Worm (Caenorhabditis elegans): ENCODE results near the gene tsp-11.

tsp-11 gene

ce11 chrX:9113829-9114228, 49.1 kb upstream of the tsp-11 start, which contains the start of gene C25A11.2 (continued):
- TF ChIP-seq ref-2 (tag; optimal IDR thresholded peaks at IDR 0.05) = peak; percentile 53
- peak; percentile 20 for TF ChIP-seq mec-3 (tag; optimal IDR thresholded peaks at IDR 0.05; ENCODE audit: borderline replicate concordance)
- no peak for TF ChIP-seq K02D7.2 (tag; optimal IDR thresholded peaks at IDR 0.05)
- no peak for TF ChIP-seq nhr-11 (tag; optimal IDR thresholded peaks at IDR 0.05)
- TF ChIP-seq ceh-30 (tag; optimal IDR thresholded peaks at IDR 0.05) = no peak
- no peak for TF ChIP-seq pax-1 (tag; optimal IDR thresholded peaks at IDR 0.05)
- TF ChIP-seq fkh-6 (tag; optimal IDR thresholded peaks at IDR 0.05) = peak; percentile 32
- TF ChIP-seq ceh-48 (tag; optimal IDR thresholded peaks at IDR 0.05) = no peak
- TF ChIP-seq ttx-3 (tag; optimal IDR thresholded peaks at IDR 0.05) = no peak
- TF ChIP-seq pag-3 (tag; optimal IDR thresholded peaks at IDR 0.05; ENCODE audit: borderline replicate concordance) = no peak
- peak; percentile 69 for TF ChIP-seq tbx-2 (tag; optimal IDR thresholded peaks at IDR 0.05)
- TF ChIP-seq ceh-18 (tag; optimal IDR thresholded peaks at IDR 0.05) = peak; percentile 10
- TF ChIP-seq fax-1 (tag; optimal IDR thresholded peaks at IDR 0.05) = no peak
- TF ChIP-seq pat-9 (tag; optimal IDR thresholded peaks at IDR 0.05) = no peak
- no peak for TF ChIP-seq che-1 (tag; optimal IDR thresholded peaks at IDR 0.05)
- TF ChIP-seq sox-4 (tag; optimal IDR thresholded peaks at IDR 0.05) = no peak
- peak; percentile 81 for TF ChIP-seq ceh-31 (tag; optimal IDR thresholded peaks at IDR 0.05)
- TF ChIP-seq pros-1 (tag; optimal IDR thresholded peaks at IDR 0.05) = peak; percentile 36
- no peak for TF ChIP-seq ceh-24 (tag; optimal IDR thresholded peaks at IDR 0.05)
- no peak for TF ChIP-seq ceh-9 (tag; optimal IDR thresholded peaks at IDR 0.05)
- TF ChIP-seq C38D4.7 (GFP tag; optimal IDR thresholded peaks at IDR 0.05) = no peak
- TF ChIP-seq ama-1 (optimal IDR thresholded peaks at IDR 0.05) = no peak
- no peak for TF ChIP-seq pha-2 (tag; optimal IDR thresholded peaks at IDR 0.05)
- no peak for TF ChIP-seq pha-4 (tag; optimal IDR thresholded peaks at IDR 0.05)
- TF ChIP-seq sox-2 (GFP tag; IDR thresholded peaks at IDR 0.05) = no peak
- peak; percentile 84 for TF ChIP-seq sdc-2 (tag; optimal IDR thresholded peaks at IDR 0.05)
- no peak for TF ChIP-seq dmd-4 (tag; optimal IDR thresholded peaks at IDR 0.05; ENCODE audit: borderline replicate concordance)

- no peak for TF ChIP-seq ceh-9 (tag; optimal IDR thresholded peaks at IDR 0.05)
These were observed 45.4 kb upstream of the tsp-11 start for ce11 chrX:9117541-9117940.

ce11 chrX:9137402-9137801, 25.6 kb upstream of the tsp-11 start, which contains the start of gene B0563.6:
Gene B0563.6, plus strand, starts transcription at chrX:9137702.
- TF ChIP-seq hlh-15 (tag; optimal IDR thresholded peaks at IDR 0.05) (no peak), pha-2 (tag; optimal IDR thresholded peaks at IDR 0.05) (no peak), ceh-24 (tag; optimal IDR thresholded peaks at IDR 0.05) (no peak), fkh-6 (tag; optimal IDR thresholded peaks at IDR 0.05) (no peak), ceh-18 (tag; optimal IDR thresholded peaks at IDR 0.05) (no peak), ceh-9 (tag; optimal IDR thresholded peaks at IDR 0.05) (no peak), nhr-232 (tag; optimal IDR thresholded peaks at IDR 0.05) (no peak), hlh-6 (tag; optimal IDR thresholded peaks at IDR 0.05) (no peak), ceh-22 (tag; optimal IDR thresholded peaks at IDR 0.05) (no peak), ceh-2 (tag; optimal IDR thresholded peaks at IDR 0.05) (no peak), dmd-4 (tag; optimal IDR thresholded peaks at IDR 0.05; ENCODE audit: borderline replicate concordance) (no peak), sox-4 (tag; optimal IDR thresholded peaks at IDR 0.05) (no peak), unc-86 (tag; optimal IDR thresholded peaks at IDR 0.05) (no peak)

- TF ChIP-seq ref-2 (tag; optimal IDR thresholded peaks at IDR 0.05) (no peak), nhr-232 (tag; optimal IDR thresholded peaks at IDR 0.05) (no peak), F13H6.1 (tag; optimal IDR thresholded peaks at IDR 0.05) (no peak)
These were observed 17.1 kb upstream of the tsp-11 start, which contains the start of gene B0563.5 for ce11 chrX:9145848-9146247. Gene B0563.5, plus strand, starts transcription at chrX:9146148.

- TF ChIP-seq ceh-30 (tag; optimal IDR thresholded peaks at IDR 0.05) = no peak
- no peak for TF ChIP-seq nhr-232 (tag; optimal IDR thresholded peaks at IDR 0.05)
- TF ChIP-seq nhr-11 (tag; optimal IDR thresholded peaks at IDR 0.05) = no peak
- TF ChIP-seq ceh-6 (GFP tag; optimal IDR thresholded peaks at IDR 0.05) = no peak
- TF ChIP-seq odd-2 (tag; optimal IDR thresholded peaks at IDR 0.05) = no peak
- TF ChIP-seq K02D7.2 (tag; optimal IDR thresholded peaks at IDR 0.05) = no peak
- no peak for TF ChIP-seq ceh-24 (tag; optimal IDR thresholded peaks at IDR 0.05)
- TF ChIP-seq dmd-4 (tag; optimal IDR thresholded peaks at IDR 0.05; ENCODE audit: borderline replicate concordance) = no peak
- TF ChIP-seq mec-3 (tag; optimal IDR thresholded peaks at IDR 0.05; ENCODE audit: borderline replicate concordance) = no peak
- no peak for TF ChIP-seq ceh-2 (tag; optimal IDR thresholded peaks at IDR 0.05)
- no peak for TF ChIP-seq ceh-31 (tag; optimal IDR thresholded peaks at IDR 0.05)
- TF ChIP-seq che-1 (tag; optimal IDR thresholded peaks at IDR 0.05) = no peak
- TF ChIP-seq ceh-34 (tag; optimal IDR thresholded peaks at IDR 0.05) = no peak
- TF ChIP-seq ceh-9 (tag; optimal IDR thresholded peaks at IDR 0.05) = no peak
- no peak for TF ChIP-seq fax-1 (tag; optimal IDR thresholded peaks at IDR 0.05)
- TF ChIP-seq eyg-1 (tag; optimal IDR thresholded peaks at IDR 0.05) = no peak
These were observed 16.0 kb upstream of the tsp-11 start for ce11 chrX:9146953-9147352.
